Worm (Caenorhabditis elegans) whole organism, L4 larva: ENCODE data around the gene drr-1.

Experiments used
- F37D6.2 ChIP-seq: sonication (generic microtip); optimal IDR thresholded peaks from 2 replicates; lab custom pipeline; 2016; ENCODE audit warnings: mild to moderate bottlenecking, missing genetic modification characterization, missing compliant biosample characterization
- R02D3.7 ChIP-seq: fragments of 150-350 bp; sonication (generic microtip); optimal IDR thresholded peaks from 3 replicates; lab custom pipeline; 2014; ENCODE audit warnings: missing biosample characterization, missing genetic modification characterization
- T26A8.4 ChIP-seq: fragments of 200-800 bp; sonication (Bioruptor generic); IDR thresholded peaks from 2 replicates; pipeline ENCODE4 v1.3.6; 2022; ENCODE audit warnings: missing genetic modification characterization, missing compliant biosample characterization
- Y105C5A.15 ChIP-seq: fragments of 200-800 bp; sonication (Bioruptor generic); IDR thresholded peaks from 2 replicates; pipeline ENCODE4 v1.3.6; 2022; ENCODE audit warnings: missing genetic modification characterization, missing compliant biosample characterization
- Y5F2A.4 ChIP-seq: fragments of 200-800 bp; sonication (Bioruptor generic); optimal IDR thresholded peaks from 2 replicates; lab custom pipeline; 2018; ENCODE audit warnings: mild to moderate bottlenecking, missing genetic modification characterization, missing compliant biosample characterization
- ceh-28 ChIP-seq: fragments of 150-350 bp; optimal IDR thresholded peaks from 2 replicates; lab custom pipeline; 2014; ENCODE audit warnings: missing biosample characterization, missing genetic modification reagents, missing genetic modification characterization
- ceh-62 ChIP-seq: sonication (generic microtip); optimal IDR thresholded peaks from 2 replicates; lab custom pipeline; 2017; ENCODE audit warnings: missing biosample characterization, missing genetic modification characterization
- ctbp-1 ChIP-seq: fragments of 200-800 bp; sonication (Bioruptor generic); IDR thresholded peaks from 2 replicates; pipeline ENCODE4 v1.3.6; 2022; ENCODE audit warnings: missing genetic modification reagents, missing genetic modification characterization, missing compliant biosample characterization
- fkh-10 ChIP-seq: fragments of 150-350 bp; optimal IDR thresholded peaks from 2 replicates; lab custom pipeline; 2014; ENCODE audit warnings: missing biosample characterization, missing genetic modification reagents, missing genetic modification characterization
- hif-1 ChIP-seq, 2 experiments: sonication (generic microtip); optimal IDR thresholded peaks; 2 replicates each; lab custom pipeline; 2016 to 2017; ENCODE audit warnings: missing compliant biosample characterization in 2 of 2, missing genetic modification characterization in 2 of 2, missing genetic modification reagents in 2 of 2, missing genotype in 2 of 2, mild to moderate bottlenecking in 1 of 2
- hlh-11 ChIP-seq: fragments of 200-800 bp; sonication (Bioruptor generic); optimal IDR thresholded peaks from 2 replicates; lab custom pipeline; 2018; ENCODE audit warnings: mild to moderate bottlenecking, missing genetic modification characterization, missing compliant biosample characterization
- hmg-1.1 ChIP-seq: fragments of 200-800 bp; sonication (Bioruptor generic); IDR thresholded peaks from 2 replicates; pipeline ENCODE4 v1.3.6; 2022; ENCODE audit warnings: missing genetic modification reagents, missing genetic modification characterization, missing compliant biosample characterization
- madf-5 ChIP-seq, 2 experiments: fragments of 200-800 bp; sonication (Bioruptor generic); IDR thresholded peaks; 2 replicates each; pipeline ENCODE4 v1.3.6; 2022; ENCODE audit warnings: missing compliant biosample characterization in 2 of 2, missing genetic modification characterization in 2 of 2
- mes-2 ChIP-seq: sonication (generic microtip); optimal IDR thresholded peaks from 2 replicates; lab custom pipeline; 2016; ENCODE audit warnings: missing genotype, mild to moderate bottlenecking, missing genetic modification characterization, missing compliant biosample characterization; ENCODE audit not compliant: poor library complexity, severe bottlenecking
- mxl-3 ChIP-seq: fragments of 200-800 bp; sonication (Bioruptor generic); optimal IDR thresholded peaks from 2 replicates; lab custom pipeline; 2018; ENCODE audit warnings: mild to moderate bottlenecking, missing genetic modification characterization, missing compliant biosample characterization
- nhr-11 ChIP-seq: fragments of 150-350 bp; optimal IDR thresholded peaks from 2 replicates; lab custom pipeline; 2014; ENCODE audit warnings: missing biosample characterization, missing genetic modification characterization
- nhr-25 ChIP-seq: sonication (generic microtip); optimal IDR thresholded peaks from 2 replicates; lab custom pipeline; 2017; ENCODE audit warnings: missing genetic modification characterization, mild to moderate bottlenecking, missing compliant biosample characterization, antibody characterized with exemption, moderate library complexity, borderline replicate concordance; ENCODE audit not compliant: insufficient read depth
- nhr-28 ChIP-seq: fragments of 150-350 bp; optimal IDR thresholded peaks from 2 replicates; lab custom pipeline; 2014; ENCODE audit warnings: missing biosample characterization, missing genetic modification characterization
- nhr-42 ChIP-seq: fragments of 200-800 bp; sonication (Bioruptor generic); IDR thresholded peaks from 2 replicates; pipeline ENCODE4 v1.3.6; 2022; ENCODE audit warnings: missing genetic modification characterization, missing compliant biosample characterization
- nhr-77 ChIP-seq: fragments of 150-350 bp; optimal IDR thresholded peaks from 2 replicates; lab custom pipeline; 2014; ENCODE audit warnings: missing biosample characterization, missing genetic modification characterization
- pha-4 ChIP-seq, 2 experiments: fragments of 150-350 bp in 1 of 2; fragments of 200-800 bp in 1 of 2; sonication (Bioruptor generic) in 1 of 2; IDR thresholded peaks in 1 of 2; optimal IDR thresholded peaks in 1 of 2; 2 replicates each; pipeline versions ENCODE4 v1.3.6 to Lab custom; 2014 to 2022; ENCODE audit warnings: missing genetic modification characterization in 2 of 2, missing genetic modification reagents in 2 of 2, missing biosample characterization in 1 of 2, missing compliant biosample characterization in 1 of 2
- spr-1 ChIP-seq: sonication (generic microtip); optimal IDR thresholded peaks from 2 replicates; lab custom pipeline; 2016; ENCODE audit warnings: mild to moderate bottlenecking, missing genetic modification characterization, missing compliant biosample characterization

Gene drr-1

ce11 chrII:13447668-13448067 lies 48.0 kb downstream of the drr-1 start (continued):
- TF ChIP-seq nhr-25 (peak; percentile 42), ceh-62 (tag; lab: Kevin White, UChicago) (no peak), mes-2 (peak; percentile 84), nhr-28 (tag; lab: Kevin White, UChicago) (peak; percentile 92), hmg-1.1 (GFP tag; lab: Robert Waterston, UW) (peak; percentile 77), hif-1 (tag; optimal IDR thresholded peaks at IDR 0.05; lab: Kevin White, UChicago) (peak in 1 of 2 experiments; percentile 70), pha-4 (GFP tag; IDR thresholded peaks at IDR 0.05; lab: Robert Waterston, UW) (peak; percentile 18; the same call in 1 of the 2 replicates), pha-4 (tag; optimal IDR thresholded peaks at IDR 0.05; lab: Kevin White, UChicago) (peak; percentile 89), nhr-77 (tag; lab: Kevin White, UChicago) (peak; percentile 89), mxl-3 (GFP tag; lab: Kevin White, UChicago) (peak; percentile 6), hlh-11 (peak; percentile 99)

- TF ChIP-seq spr-1 (tag; lab: Kevin White, UChicago) (no peak), ceh-28 (tag; lab: Kevin White, UChicago) (peak; percentile 44), nhr-11 (no peak)
Measured at ce11 chrII:13447166-13447643, 48.5 kb downstream of the drr-1 start, which contains the start of gene tbc-14. TSS of gene tbc-14 (minus strand) at chrII:13447593.

DNA sequence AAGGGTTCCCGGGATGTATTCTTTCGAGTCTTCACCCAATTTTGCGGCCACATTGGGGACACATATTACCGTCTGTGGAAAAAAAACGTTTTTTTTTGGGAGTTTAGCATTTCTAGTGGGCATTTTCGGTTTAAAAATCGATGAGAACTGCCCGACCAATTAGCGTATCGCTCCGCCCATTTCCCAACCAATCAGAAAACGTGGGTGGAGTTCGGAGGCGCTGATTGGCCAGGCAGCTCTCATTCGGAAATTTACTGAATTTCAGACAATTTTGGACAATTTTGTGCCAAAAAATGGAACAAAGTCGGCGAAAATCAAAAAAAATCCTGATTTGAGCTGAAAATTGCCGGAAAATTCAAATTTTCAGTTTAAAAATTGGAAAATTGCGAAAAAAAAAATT lies 49.1 kb downstream of the drr-1 start:
- TF ChIP-seq Y105C5A.15 (no peak), spr-1 (tag; lab: Kevin White, UChicago) (no peak), T26A8.4 (no peak), Y5F2A.4 (GFP tag; lab: Kevin White, UChicago) (no peak), ctbp-1 (GFP tag; lab: Robert Waterston, UW) (no peak), nhr-42 (GFP tag; lab: Robert Waterston, UW) (no peak), R02D3.7 (no peak), F37D6.2 (tag; lab: Kevin White, UChicago) (no peak), fkh-10 (no peak), madf-5 (GFP tag; IDR thresholded peaks at IDR 0.05; lab: Robert Waterston, UW) (no peak)
